Fruit fly (Drosophila melanogaster): Measurements from ENCODE around the gene CG6696.
A peak's percentile ranks its signal among the peaks of the same experiment; 100 is the strongest.

dm6 chrX:18646855-18647699 lies 14.9 kb downstream of the CG6696 start, which contains the start of gene Rip11:
- peak; percentile 16 for TF ChIP-seq maf-S (GFP tag; optimal IDR thresholded peaks at IDR 0.05)
- TF ChIP-seq Vsx1 (GFP tag; optimal IDR thresholded peaks at IDR 0.05) = no peak

Measured in whole organism, embryonic.